Fruit fly (Drosophila melanogaster): ENCODE results near the gene GstD1.

GstD1 gene

DNA sequence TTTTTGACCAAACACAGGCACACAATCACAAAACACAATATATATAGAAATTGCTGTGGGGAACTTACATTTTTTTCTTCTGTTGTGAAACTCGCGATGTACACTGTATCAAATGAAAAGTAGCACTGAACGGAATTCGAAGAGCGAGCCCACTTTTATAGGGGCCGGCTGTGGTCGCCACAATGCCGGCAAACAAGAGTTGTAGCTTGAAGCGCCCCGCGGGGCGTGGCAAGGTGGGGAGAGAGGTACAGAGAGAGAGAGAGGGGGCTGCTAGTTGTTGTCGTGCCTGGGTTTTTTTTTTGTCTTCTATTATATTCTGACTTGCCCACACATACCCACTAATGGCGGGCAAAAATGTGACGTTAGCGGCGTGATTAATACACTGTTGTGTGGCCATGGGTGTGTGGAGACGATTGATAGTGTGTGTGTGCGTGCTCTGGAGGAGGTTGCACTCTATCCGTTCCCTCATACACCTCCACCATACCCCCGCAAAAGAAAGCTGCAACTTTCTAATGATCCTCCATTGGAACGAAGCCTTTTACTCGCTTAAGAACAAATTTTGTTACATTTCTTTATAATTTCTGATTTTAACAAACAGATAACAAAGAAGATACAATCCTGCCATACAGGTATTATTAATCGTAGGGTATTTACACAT, at the start of gene GstD1:
GstD1 (minus strand) TSS at position 134 of the 658 bp plus-strand sequence.
- TF ChIP-seq kay (GFP tag; ENCODE audit: borderline replicate concordance) (peak; percentile 97), toe (GFP tag; optimal IDR thresholded peaks at IDR 0.05) (peak; percentile 81), CG12768 (GFP tag; optimal IDR thresholded peaks at IDR 0.05) (peak; percentile 92), cnc (optimal IDR thresholded peaks at IDR 0.05) (peak in 1 of 2 experiments; percentile 85), Hr96 (GFP tag; optimal IDR thresholded peaks at IDR 0.05) (peak; percentile 48), tj (GFP tag; optimal IDR thresholded peaks at IDR 0.05) (peak; percentile 67), CG33017 (tag; optimal IDR thresholded peaks at IDR 0.05) (peak; percentile 23), CG14711 (tag; optimal IDR thresholded peaks at IDR 0.05) (peak; percentile 13), pad (GFP tag; optimal IDR thresholded peaks at IDR 0.05) (peak; percentile 49), bab1 (GFP tag; optimal IDR thresholded peaks at IDR 0.05) (peak; percentile 80), CG11617 (GFP tag; optimal IDR thresholded peaks at IDR 0.05) (peak; percentile 69), CG5204 (GFP tag; optimal IDR thresholded peaks at IDR 0.05) (peak; percentile 54), Crg-1 (GFP tag; optimal IDR thresholded peaks at IDR 0.05) (no peak), CG1620 (GFP tag; optimal IDR thresholded peaks at IDR 0.05) (peak; percentile 69), ovo (GFP tag; optimal IDR thresholded peaks at IDR 0.05) (peak; percentile 89), Clk (GFP tag; optimal IDR thresholded peaks at IDR 0.05) (peak; percentile 92), CG7101 (tag; optimal IDR thresholded peaks at IDR 0.05) (peak; percentile 56), CG7045 (GFP tag; optimal IDR thresholded peaks at IDR 0.05) (peak; percentile 60), Mnt (GFP tag; optimal IDR thresholded peaks at IDR 0.05) (peak; percentile 90), cic (GFP tag; optimal IDR thresholded peaks at IDR 0.05) (peak; percentile 97)

DNA sequence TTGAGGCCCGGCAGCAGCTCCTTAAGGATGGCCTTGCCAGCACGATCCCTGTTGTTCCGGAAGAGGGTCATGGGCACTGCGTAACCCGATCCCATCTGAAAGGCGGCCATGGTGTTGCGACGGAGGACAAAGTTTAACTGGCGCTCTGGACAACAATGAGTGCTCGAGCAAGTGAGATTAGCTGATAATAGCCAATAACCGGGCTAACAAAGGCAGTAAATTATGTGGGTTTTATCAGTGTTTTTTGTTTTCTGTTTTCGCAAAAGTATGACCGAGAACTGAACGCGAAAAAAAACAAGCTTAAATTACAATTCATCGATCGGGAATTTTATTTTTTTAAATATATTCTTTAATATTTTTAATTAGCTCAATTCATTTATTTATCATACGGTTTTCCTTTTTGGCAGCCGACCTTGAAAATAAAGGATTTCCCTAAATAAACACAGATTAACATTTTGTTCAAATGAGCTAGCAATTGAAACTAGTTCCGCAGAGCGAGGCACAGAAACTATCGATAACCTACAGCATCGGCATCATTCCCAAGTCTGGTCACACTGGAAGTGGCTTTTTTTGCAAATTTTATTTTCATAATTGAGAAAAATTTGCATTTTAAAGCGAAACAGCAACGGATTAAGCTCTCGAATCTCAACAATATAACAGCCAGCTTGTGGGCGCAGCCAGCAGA, 44.3 kb upstream of the GstD1 start, which contains the start of the genes Dip-C and pps:
Dip-C (minus strand) TSS at position 486 of the 685 bp plus-strand sequence.
pps (plus strand) TSS at position 555 of the 685 bp plus-strand sequence.
- peak; percentile 11 for TF ChIP-seq CG11617 (GFP tag; optimal IDR thresholded peaks at IDR 0.05)
- no peak for TF ChIP-seq cnc (optimal IDR thresholded peaks at IDR 0.05)
- peak; percentile 10 for TF ChIP-seq Mnt (GFP tag; optimal IDR thresholded peaks at IDR 0.05)
- TF ChIP-seq bab1 (GFP tag; optimal IDR thresholded peaks at IDR 0.05): peak; percentile 14
- TF ChIP-seq CG33017 (tag; optimal IDR thresholded peaks at IDR 0.05): peak; percentile 27
- TF ChIP-seq CG1620 (GFP tag; optimal IDR thresholded peaks at IDR 0.05): no peak
- TF ChIP-seq toe (GFP tag; optimal IDR thresholded peaks at IDR 0.05): no peak

- no peak for TF ChIP-seq Clk (GFP tag; optimal IDR thresholded peaks at IDR 0.05)
- no peak for TF ChIP-seq toe (GFP tag; optimal IDR thresholded peaks at IDR 0.05)
- no peak for TF ChIP-seq Mnt (GFP tag; optimal IDR thresholded peaks at IDR 0.05)
- no peak for TF ChIP-seq pad (GFP tag; optimal IDR thresholded peaks at IDR 0.05)
- no peak for TF ChIP-seq ovo (GFP tag; optimal IDR thresholded peaks at IDR 0.05)
Observed at dm6 chr3R:12411449-12411848, 42.4 kb upstream of the GstD1 start.

DNA sequence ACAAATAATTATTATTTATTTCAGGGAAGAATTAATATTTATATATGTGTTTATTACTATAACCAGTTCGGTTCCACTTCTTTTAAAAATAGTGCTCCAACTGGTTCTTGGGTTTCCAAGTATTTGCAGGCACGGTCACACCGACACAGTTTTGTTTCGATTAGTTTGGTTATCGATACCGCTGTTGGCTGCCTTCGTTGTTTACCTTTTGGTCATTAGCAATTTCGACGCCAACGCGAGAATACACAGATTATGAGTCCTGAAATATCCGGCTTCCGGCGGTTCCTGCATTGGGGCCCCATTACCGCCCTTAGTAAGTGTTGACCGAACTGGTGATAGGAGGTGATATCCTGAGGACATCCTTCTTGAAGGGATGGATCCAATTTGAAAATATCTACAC, 39.1 kb upstream of the GstD1 start, which contains the start of gene CG5196:
CG5196 (plus strand) TSS at position 157 of the 400 bp plus-strand sequence.
- TF ChIP-seq CG1620 (GFP tag; optimal IDR thresholded peaks at IDR 0.05): peak; percentile 20
- TF ChIP-seq cic (GFP tag; optimal IDR thresholded peaks at IDR 0.05): peak; percentile 2
- TF ChIP-seq CG7101 (tag; optimal IDR thresholded peaks at IDR 0.05): peak; percentile 35
- TF ChIP-seq CG11617 (GFP tag; optimal IDR thresholded peaks at IDR 0.05): peak; percentile 8
- no peak for TF ChIP-seq toe (GFP tag; optimal IDR thresholded peaks at IDR 0.05)
- TF ChIP-seq Mnt (GFP tag; optimal IDR thresholded peaks at IDR 0.05): peak; percentile 50
- TF ChIP-seq CG14711 (tag; optimal IDR thresholded peaks at IDR 0.05): peak; percentile 2
- peak; percentile 60 for TF ChIP-seq bab1 (GFP tag; optimal IDR thresholded peaks at IDR 0.05)
- no peak for TF ChIP-seq CG33017 (tag; optimal IDR thresholded peaks at IDR 0.05)
- no peak for TF ChIP-seq kay (GFP tag; ENCODE audit: borderline replicate concordance)

DNA sequence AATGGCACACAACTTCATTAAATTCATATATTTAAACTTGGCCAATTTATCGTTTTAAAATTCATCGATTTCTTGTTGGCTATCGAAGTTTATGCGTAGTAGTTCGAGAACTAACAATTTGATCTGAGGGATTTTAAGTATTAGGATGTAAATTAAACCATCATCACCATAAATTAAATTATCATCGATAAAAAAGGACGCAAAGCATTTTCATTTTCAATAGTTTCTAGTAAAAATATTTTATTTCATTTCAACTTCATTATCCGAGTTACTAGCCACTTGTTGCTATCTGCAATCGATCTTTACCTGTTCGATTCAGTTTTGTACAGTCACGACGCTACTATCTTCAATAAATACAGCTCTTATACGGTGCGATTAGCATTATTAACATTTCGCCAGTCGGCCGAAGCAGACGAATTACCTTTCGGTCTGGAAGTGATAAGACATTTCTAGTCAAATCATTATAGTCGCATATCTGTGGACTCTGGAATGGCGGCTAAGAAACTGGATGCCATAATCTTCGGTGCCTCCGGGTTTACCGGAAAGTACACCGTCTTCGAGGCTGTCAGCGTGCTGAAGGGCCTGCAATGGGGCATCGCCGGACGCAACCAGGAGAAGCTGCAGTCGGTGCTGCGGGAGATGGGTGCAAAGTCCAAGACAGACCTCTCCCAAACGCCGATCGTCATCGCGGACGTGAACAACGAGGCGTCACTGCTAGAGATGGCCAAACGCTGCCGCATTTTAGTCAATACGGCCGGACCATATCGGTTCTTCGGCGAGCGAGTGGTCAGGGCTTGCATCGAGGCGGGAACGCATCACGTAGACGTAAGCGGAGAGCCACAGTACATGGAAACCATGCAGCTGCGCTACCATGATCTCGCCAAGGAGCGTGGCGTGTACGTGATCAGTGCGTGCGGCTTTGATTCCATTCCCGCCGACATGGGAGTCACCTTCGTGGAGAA, 37.4 kb upstream of the GstD1 start, which contains the start of gene CG5167:
CG5167 (plus strand) TSS at position 298 of the 962 bp plus-strand sequence.
- TF ChIP-seq cnc (optimal IDR thresholded peaks at IDR 0.05) (peak in 1 of 2 experiments; percentile 79), CG33017 (tag; optimal IDR thresholded peaks at IDR 0.05) (peak; percentile 69), CG7101 (tag; optimal IDR thresholded peaks at IDR 0.05) (peak; percentile 59), bab1 (GFP tag; optimal IDR thresholded peaks at IDR 0.05) (peak; percentile 60), pad (GFP tag; optimal IDR thresholded peaks at IDR 0.05) (no peak), CG11617 (GFP tag; optimal IDR thresholded peaks at IDR 0.05) (peak; percentile 70), Mnt (GFP tag; optimal IDR thresholded peaks at IDR 0.05) (peak; percentile 33), CG12768 (GFP tag; optimal IDR thresholded peaks at IDR 0.05) (peak; percentile 96), toe (GFP tag; optimal IDR thresholded peaks at IDR 0.05) (peak; percentile 70), ovo (GFP tag; optimal IDR thresholded peaks at IDR 0.05) (peak; percentile 25), CG1620 (GFP tag; optimal IDR thresholded peaks at IDR 0.05) (no peak), cic (GFP tag; optimal IDR thresholded peaks at IDR 0.05) (peak; percentile 47), tj (GFP tag; optimal IDR thresholded peaks at IDR 0.05) (peak; percentile 28), Hr96 (GFP tag; optimal IDR thresholded peaks at IDR 0.05) (peak; percentile 57), CG14711 (tag; optimal IDR thresholded peaks at IDR 0.05) (peak; percentile 65), Clk (GFP tag; optimal IDR thresholded peaks at IDR 0.05) (no peak), CG7045 (GFP tag; optimal IDR thresholded peaks at IDR 0.05) (peak; percentile 24), kay (GFP tag; ENCODE audit: borderline replicate concordance) (no peak)
